Worm (Caenorhabditis elegans): ENCODE measurements around the gene T27E7.5.

ce11 chrIV:14565062-14565461, 28.1 kb downstream of the T27E7.5 start, which contains the start of gene Y57G11B.2:
- TF ChIP-seq snpc-4 (GFP tag; optimal IDR thresholded peaks at IDR 0.05), result no peak
- TF ChIP-seq snpc-4 (tag; optimal IDR thresholded peaks at IDR 0.05), result no peak
- TF ChIP-seq ZK185.1 (tag; optimal IDR thresholded peaks at IDR 0.05; ENCODE audit: poor library complexity, severe bottlenecking), result no peak
- TF ChIP-seq ccch-3 (GFP tag; optimal IDR thresholded peaks at IDR 0.05), result no peak
- no peak for TF ChIP-seq attf-5 (GFP tag; optimal IDR thresholded peaks at IDR 0.05)
- no peak for TF ChIP-seq pbrm-1 (GFP tag; IDR thresholded peaks at IDR 0.05)
- no peak for TF ChIP-seq nfya-1 (tag; optimal IDR thresholded peaks at IDR 0.05; ENCODE audit: borderline replicate concordance, insufficient read depth)
- TF ChIP-seq zfh-2 (GFP tag; conservative IDR thresholded peaks at IDR 0.05), result no peak
- no peak for TF ChIP-seq D2030.7 (GFP tag; IDR thresholded peaks at IDR 0.05)
- no peak for TF ChIP-seq lin-35 (GFP tag; optimal IDR thresholded peaks at IDR 0.05)
- TF ChIP-seq lsy-27 (tag; optimal IDR thresholded peaks at IDR 0.05; ENCODE audit: borderline replicate concordance, insufficient read depth), result no peak
- TF ChIP-seq unc-130 (GFP tag; optimal IDR thresholded peaks at IDR 0.05), result no peak
- no peak for TF ChIP-seq snpc-1.3 (tag; optimal IDR thresholded peaks at IDR 0.05; ENCODE audit: insufficient read depth)
- no peak for TF ChIP-seq egl-44 (GFP tag; IDR thresholded peaks at IDR 0.05)

All from whole organism, young adult.